Comparison of ENCODE assay signal across 4 worm cellular contexts in the genomic region with DNA sequence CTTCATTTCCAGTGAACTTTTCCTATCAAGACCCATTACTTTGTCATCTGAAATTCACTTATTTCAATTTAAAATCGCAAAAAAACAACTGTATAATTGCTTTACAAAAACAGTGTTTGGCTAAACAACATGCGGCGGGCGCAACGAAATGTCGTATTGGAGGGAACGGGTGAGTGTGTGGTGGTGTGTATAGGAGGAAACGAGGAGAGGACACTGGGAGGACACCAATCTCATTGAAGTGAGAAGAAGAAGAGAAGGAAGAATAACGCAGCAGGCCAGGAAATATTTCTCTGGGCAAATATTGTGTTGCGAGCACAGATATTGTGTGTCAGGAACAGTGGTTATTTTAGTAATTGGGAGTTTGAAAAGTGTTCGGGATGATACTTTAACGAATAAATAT.
TF ChIP-seq lines count a peak whose summit lies in the region.

Gene F46H5.4, minus strand, starts transcription at position 53 of the 400 bp plus-strand sequence.

TF ChIP-seq in whole organism, L2 larva, 48 proteins besides CTCF, POLR2A, EP300 and RAD21:
- peak; percentile 47 for TF ChIP-seq nhr-129 (tag; optimal IDR thresholded peaks at IDR 0.05; lab: Kevin White, UChicago)
- TF ChIP-seq sem-4 (tag; optimal IDR thresholded peaks at IDR 0.05; lab: Kevin White, UChicago) = no peak
- no peak for TF ChIP-seq lin-11 (tag; optimal IDR thresholded peaks at IDR 0.05; lab: Kevin White, UChicago)
- peak; percentile 32 for TF ChIP-seq unc-55 (GFP tag; optimal IDR thresholded peaks at IDR 0.05; lab: Kevin White, UChicago)

TF ChIP-seq in whole organism, L4 larva, 104 proteins besides CTCF, POLR2A, EP300 and RAD21:
- TF ChIP-seq F49E8.2 (tag; optimal IDR thresholded peaks at IDR 0.05; lab: Kevin White, UChicago; ENCODE audit: borderline replicate concordance) = no peak
- TF ChIP-seq dve-1 (tag; optimal IDR thresholded peaks at IDR 0.05; lab: Kevin White, UChicago; ENCODE audit: insufficient read depth) = peak; percentile 12
- TF ChIP-seq T20F7.1 (GFP tag; optimal IDR thresholded peaks at IDR 0.05; lab: Kevin White, UChicago) = peak; percentile 88
- TF ChIP-seq hmg-1.1 (GFP tag; IDR thresholded peaks at IDR 0.05; lab: Robert Waterston, UW) = peak; percentile 60
- peak; percentile 4 for TF ChIP-seq nhr-6 (tag; optimal IDR thresholded peaks at IDR 0.05; lab: Kevin White, UChicago)
- peak; percentile 29 for TF ChIP-seq nhr-28 (tag; optimal IDR thresholded peaks at IDR 0.05; lab: Kevin White, UChicago)
- TF ChIP-seq hlh-11 (tag; optimal IDR thresholded peaks at IDR 0.05; lab: Kevin White, UChicago) = peak; percentile 25
- TF ChIP-seq ceh-44 (GFP tag; IDR thresholded peaks at IDR 0.05; lab: Robert Waterston, UW) = no peak
- no peak for TF ChIP-seq dpl-1 (GFP tag; optimal IDR thresholded peaks at IDR 0.05; lab: Kevin White, UChicago)
- TF ChIP-seq mxl-3 (GFP tag; optimal IDR thresholded peaks at IDR 0.05; lab: Kevin White, UChicago) = peak; percentile 18
TF ChIP-seq in whole organism, L4 larva: peak in this region for 7.

TF ChIP-seq in whole organism, late embryonic, 69 proteins besides CTCF, POLR2A, EP300 and RAD21:
- TF ChIP-seq ceh-19 (GFP tag; optimal IDR thresholded peaks at IDR 0.05; lab: Kevin White, UChicago) = peak; percentile 35
- TF ChIP-seq ceh-45 (GFP tag; IDR thresholded peaks at IDR 0.05; lab: Robert Waterston, UW) = no peak
- peak; percentile 29 for TF ChIP-seq dmd-4 (tag; optimal IDR thresholded peaks at IDR 0.05; lab: Kevin White, UChicago; ENCODE audit: borderline replicate concordance)
- peak; percentile 49 for TF ChIP-seq ref-2 (tag; optimal IDR thresholded peaks at IDR 0.05; lab: Kevin White, UChicago)
- TF ChIP-seq tbx-2 (tag; optimal IDR thresholded peaks at IDR 0.05; lab: Kevin White, UChicago) = peak; percentile 50
- no peak for TF ChIP-seq hlh-15 (tag; optimal IDR thresholded peaks at IDR 0.05; lab: Kevin White, UChicago)
- peak; percentile 48 for TF ChIP-seq sdc-2 (tag; optimal IDR thresholded peaks at IDR 0.05; lab: Kevin White, UChicago)
- TF ChIP-seq elt-2 (tag; optimal IDR thresholded peaks at IDR 0.05; lab: Kevin White, UChicago) = no peak
- no peak for TF ChIP-seq ets-4 (tag; optimal IDR thresholded peaks at IDR 0.05; lab: Kevin White, UChicago)
- no peak for TF ChIP-seq C38D4.7 (GFP tag; optimal IDR thresholded peaks at IDR 0.05; lab: Kevin White, UChicago)
- no peak for TF ChIP-seq lin-11 (tag; optimal IDR thresholded peaks at IDR 0.05; lab: Kevin White, UChicago)
- no peak for TF ChIP-seq ceh-6 (GFP tag; optimal IDR thresholded peaks at IDR 0.05; lab: Kevin White, UChicago)
- TF ChIP-seq unc-42 (tag; optimal IDR thresholded peaks at IDR 0.05; lab: Kevin White, UChicago) = peak; percentile 56
- peak; percentile 4 for TF ChIP-seq ceh-2 (tag; optimal IDR thresholded peaks at IDR 0.05; lab: Kevin White, UChicago)
- peak; percentile 2 for TF ChIP-seq ceh-18 (tag; optimal IDR thresholded peaks at IDR 0.05; lab: Kevin White, UChicago)
- TF ChIP-seq nfya-1 (tag; optimal IDR thresholded peaks at IDR 0.05; lab: Kevin White, UChicago) = peak; percentile 28
- no peak for TF ChIP-seq gmeb-2 (tag; optimal IDR thresholded peaks at IDR 0.05; lab: Kevin White, UChicago)
- no peak for TF ChIP-seq lim-6 (tag; optimal IDR thresholded peaks at IDR 0.05; lab: Kevin White, UChicago)
- TF ChIP-seq ceh-34 (tag; optimal IDR thresholded peaks at IDR 0.05; lab: Kevin White, UChicago) = no peak
- TF ChIP-seq ceh-9 (tag; optimal IDR thresholded peaks at IDR 0.05; lab: Kevin White, UChicago) = no peak

TF ChIP-seq in whole organism, mixed stage, embryonic, 35 proteins besides CTCF, POLR2A, EP300 and RAD21:
- no peak for TF ChIP-seq cnd-1 (tag; optimal IDR thresholded peaks at IDR 0.05; lab: Kevin White, UChicago)
- TF ChIP-seq mls-2 (tag; optimal IDR thresholded peaks at IDR 0.05; lab: Kevin White, UChicago) = no peak
- no peak for TF ChIP-seq lin-32 (GFP tag; optimal IDR thresholded peaks at IDR 0.05; lab: Kevin White, UChicago)
- TF ChIP-seq nhr-237 (tag; optimal IDR thresholded peaks at IDR 0.05; lab: Kevin White, UChicago) = no peak
- TF ChIP-seq ztf-11 (tag; optimal IDR thresholded peaks at IDR 0.05; lab: Kevin White, UChicago) = peak; percentile 1
- TF ChIP-seq blmp-1 (tag; optimal IDR thresholded peaks at IDR 0.05; lab: Kevin White, UChicago) = no peak
- no peak for TF ChIP-seq unc-120 (tag; optimal IDR thresholded peaks at IDR 0.05; lab: Kevin White, UChicago; ENCODE audit: poor library complexity, severe bottlenecking)
- no peak for TF ChIP-seq tbx-8 (GFP tag; optimal IDR thresholded peaks at IDR 0.05; lab: Kevin White, UChicago)
- TF ChIP-seq ham-2 (GFP tag; optimal IDR thresholded peaks at IDR 0.05; lab: Kevin White, UChicago) = no peak
- TF ChIP-seq nhr-12 (tag; optimal IDR thresholded peaks at IDR 0.05; lab: Kevin White, UChicago) = no peak
- peak; percentile 7 for TF ChIP-seq pha-4 (tag; optimal IDR thresholded peaks at IDR 0.05; lab: Kevin White, UChicago)
- TF ChIP-seq nhr-76 (tag; optimal IDR thresholded peaks at IDR 0.05; lab: Kevin White, UChicago) = no peak
- no peak for TF ChIP-seq zip-8 (tag; optimal IDR thresholded peaks at IDR 0.05; lab: Kevin White, UChicago)
- no peak for TF ChIP-seq unc-62 (GFP tag; optimal IDR thresholded peaks at IDR 0.05; lab: Kevin White, UChicago)
- no peak for TF ChIP-seq lsy-2 (tag; optimal IDR thresholded peaks at IDR 0.05; lab: Kevin White, UChicago)
- TF ChIP-seq ces-1 (GFP tag; optimal IDR thresholded peaks at IDR 0.05; lab: Kevin White, UChicago) = peak; percentile 39
- TF ChIP-seq nhr-2 (tag; optimal IDR thresholded peaks at IDR 0.05; lab: Kevin White, UChicago) = peak; percentile 24
- TF ChIP-seq ceh-83 (GFP tag; optimal IDR thresholded peaks at IDR 0.05; lab: Kevin White, UChicago) = no peak
- TF ChIP-seq elt-3 (tag; optimal IDR thresholded peaks at IDR 0.05; lab: Kevin White, UChicago) = no peak
- TF ChIP-seq sptf-1 (tag; optimal IDR thresholded peaks at IDR 0.05; lab: Kevin White, UChicago) = no peak
- no peak for TF ChIP-seq sem-2 (GFP tag; optimal IDR thresholded peaks at IDR 0.05; lab: Kevin White, UChicago)
- peak; percentile 33 for TF ChIP-seq mep-1 (tag; optimal IDR thresholded peaks at IDR 0.05; lab: Kevin White, UChicago)
- no peak for TF ChIP-seq drap-1 (GFP tag; optimal IDR thresholded peaks at IDR 0.05; lab: Kevin White, UChicago)
- no peak for TF ChIP-seq elt-1 (tag; optimal IDR thresholded peaks at IDR 0.05; lab: Kevin White, UChicago; ENCODE audit: borderline replicate concordance, insufficient read depth)
- TF ChIP-seq hlh-1 (tag; optimal IDR thresholded peaks at IDR 0.05; lab: Kevin White, UChicago) = no peak
- TF ChIP-seq mab-5 (tag; optimal IDR thresholded peaks at IDR 0.05; lab: Kevin White, UChicago) = no peak
- TF ChIP-seq ceh-43 (GFP tag; optimal IDR thresholded peaks at IDR 0.05; lab: Kevin White, UChicago) = no peak
- no peak for TF ChIP-seq bed-3 (GFP tag; optimal IDR thresholded peaks at IDR 0.05; lab: Kevin White, UChicago)
